Worm (Caenorhabditis elegans) whole organism, L3 larva: ENCODE data around the gene fbxb-55.

Experiments used
- aly-2 ChIP-seq: fragments of 150-350 bp; optimal IDR thresholded peaks from 2 replicates; lab custom pipeline; 2014; ENCODE audit warnings: missing biosample characterization, missing genetic modification characterization
- ceh-82 ChIP-seq: fragments of 150-350 bp; optimal IDR thresholded peaks from 2 replicates; lab custom pipeline; 2014; ENCODE audit warnings: missing biosample characterization, missing genetic modification characterization
- elt-3 ChIP-seq, 3 experiments: fragments of 150-350 bp in 1 of 3; sonication (generic microtip) in 2 of 3; optimal IDR thresholded peaks; 2 replicates in 2 of 3; 4 replicates in 1 of 3; lab custom pipeline; 2014 to 2017; ENCODE audit warnings: missing biosample characterization in 3 of 3, missing genetic modification characterization in 3 of 3
- fkh-10 ChIP-seq: sonication (generic microtip); optimal IDR thresholded peaks from 2 replicates; lab custom pipeline; 2017; ENCODE audit warnings: missing biosample characterization, missing genetic modification reagents, missing genetic modification characterization
- nhr-237 ChIP-seq: fragments of 150-350 bp; optimal IDR thresholded peaks from 2 replicates; lab custom pipeline; 2014; ENCODE audit warnings: missing biosample characterization, missing genetic modification characterization
- nhr-77 ChIP-seq: fragments of 150-350 bp; optimal IDR thresholded peaks from 2 replicates; lab custom pipeline; 2014; ENCODE audit warnings: missing biosample characterization, missing genetic modification characterization
- snpc-4 ChIP-seq: fragments of 150-350 bp; optimal IDR thresholded peaks from 2 replicates; lab custom pipeline; 2014; ENCODE audit warnings: missing biosample characterization, missing genetic modification characterization
- unc-39 ChIP-seq: sonication (generic microtip); optimal IDR thresholded peaks from 4 replicates; lab custom pipeline; 2017; ENCODE audit warnings: missing biosample characterization, missing genetic modification characterization
- ztf-11 ChIP-seq: fragments of 150-350 bp; optimal IDR thresholded peaks from 2 replicates; lab custom pipeline; 2014; ENCODE audit warnings: missing biosample characterization, missing genetic modification characterization
- ztf-4 ChIP-seq: fragments of 150-350 bp; optimal IDR thresholded peaks from 2 replicates; lab custom pipeline; 2014; ENCODE audit warnings: missing biosample characterization, missing genetic modification characterization

ce11 chrIV:4093087-4093486 lies 24.5 kb downstream of the fbxb-55 start:
- TF ChIP-seq aly-2 (no peak), unc-39 (tag; lab: Kevin White, UChicago) (no peak), nhr-237 (tag; lab: Kevin White, UChicago) (no peak), ztf-11 (tag; lab: Kevin White, UChicago) (no peak), nhr-77 (no peak), ztf-4 (tag; lab: Kevin White, UChicago) (no peak), snpc-4 (tag; lab: Kevin White, UChicago) (peak; percentile 62), elt-3 (tag; optimal IDR thresholded peaks at IDR 0.05; lab: Kevin White, UChicago) (no peak), fkh-10 (GFP tag; lab: Kevin White, UChicago) (no peak), ceh-82 (no peak)
